Worm (Caenorhabditis elegans) whole organism, young adult: ENCODE data around the gene C04H4.1.

ENCODE experiments used
- cebp-1 ChIP-seq, 2 experiments: fragments of 200-800 bp in 1 of 2; sonication (Bioruptor generic) in 1 of 2; sonication (generic microtip) in 1 of 2; IDR thresholded peaks in 1 of 2; optimal IDR thresholded peaks in 1 of 2; 2 replicates each; pipeline versions ENCODE4 v1.3.6 to Lab custom; 2017 to 2022; ENCODE audit warnings: missing compliant biosample characterization in 2 of 2, missing genetic modification characterization in 2 of 2, mild to moderate bottlenecking in 1 of 2, missing genetic modification reagents in 1 of 2, moderate library complexity in 1 of 2
- ceh-27 ChIP-seq: fragments of 200-800 bp; sonication (Bioruptor generic); optimal IDR thresholded peaks from 2 replicates; lab custom pipeline; 2018; ENCODE audit warnings: mild to moderate bottlenecking, missing genetic modification characterization, moderate library complexity, missing compliant biosample characterization
- dpl-1 ChIP-seq: fragments of 150-350 bp; optimal IDR thresholded peaks from 2 replicates; lab custom pipeline; 2014; ENCODE audit warnings: missing biosample characterization, missing genetic modification reagents, missing genetic modification characterization
- efl-1 ChIP-seq: fragments of 150-350 bp; optimal IDR thresholded peaks from 2 replicates; lab custom pipeline; 2014; ENCODE audit warnings: missing biosample characterization, missing genetic modification reagents, missing genetic modification characterization
- lin-40 ChIP-seq: sonication (generic microtip); optimal IDR thresholded peaks from 2 replicates; lab custom pipeline; 2016; ENCODE audit warnings: missing genetic modification characterization, mild to moderate bottlenecking, missing compliant biosample characterization, missing genotype, missing genetic modification reagents
- nfya-1 ChIP-seq: sonication (generic microtip); optimal IDR thresholded peaks from 2 replicates; lab custom pipeline; 2017; ENCODE audit warnings: antibody characterized with exemption, missing compliant biosample characterization, missing genetic modification characterization, borderline replicate concordance; ENCODE audit not compliant: insufficient read depth

- TF ChIP-seq lin-40 (tag; lab: Kevin White, UChicago) (no peak), cebp-1 (GFP tag; IDR thresholded peaks at IDR 0.05; lab: Robert Waterston, UW) (no peak), cebp-1 (tag; optimal IDR thresholded peaks at IDR 0.05; lab: Kevin White, UChicago) (no peak), ceh-27 (no peak), dpl-1 (GFP tag; lab: Kevin White, UChicago) (no peak), efl-1 (GFP tag; lab: Kevin White, UChicago) (no peak), nfya-1 (tag; lab: Kevin White, UChicago) (no peak)
These were observed 31.5 kb downstream of the C04H4.1 start for ce11 chrII:7990192-7990591.
